Fruit fly (Drosophila melanogaster) whole organism, embryonic: ENCODE data around the gene 14-3-3epsilon.

Source experiments
- Atf3 ChIP-seq: fragments of 200-800 bp; sonication (Bioruptor generic); optimal IDR thresholded peaks from 3 replicates; lab custom pipeline; 2016; ENCODE audit warnings: missing biosample characterization, missing genetic modification characterization
- B-H2 ChIP-seq: fragments of 200-800 bp; sonication (Bioruptor generic); optimal IDR thresholded peaks from 2 replicates; lab custom pipeline; 2018; ENCODE audit warnings: missing biosample characterization, mild to moderate bottlenecking, missing genetic modification characterization
- CG10267 ChIP-seq: fragments of 200-800 bp; sonication (Bioruptor generic); optimal IDR thresholded peaks from 2 replicates; lab custom pipeline; 2018; ENCODE audit warnings: missing biosample characterization, mild to moderate bottlenecking, missing genetic modification characterization, moderate library complexity
- CG10654 ChIP-seq: fragments of 200-800 bp; sonication (Bioruptor generic); optimal IDR thresholded peaks from 2 replicates; lab custom pipeline; 2016; ENCODE audit warnings: missing biosample characterization, missing genetic modification characterization
- CG13296 ChIP-seq: fragments of 200-800 bp; sonication (Bioruptor generic); optimal IDR thresholded peaks from 3 replicates; lab custom pipeline; 2018; ENCODE audit warnings: missing biosample characterization, mild to moderate bottlenecking, missing genetic modification characterization
- CG15514 ChIP-seq: fragments of 200-800 bp; sonication (Bioruptor generic); optimal IDR thresholded peaks from 3 replicates; lab custom pipeline; 2017; ENCODE audit warnings: missing biosample characterization, missing genetic modification characterization, mild to moderate bottlenecking, moderate library complexity, missing genetic modification reagents
- CG16815 ChIP-seq: fragments of 200-800 bp; sonication (Bioruptor generic); optimal IDR thresholded peaks from 3 replicates; lab custom pipeline; 2017; ENCODE audit warnings: missing biosample characterization, mild to moderate bottlenecking, missing genetic modification characterization
- CG16863 ChIP-seq: fragments of 200-800 bp; sonication (Bioruptor generic); optimal IDR thresholded peaks from 3 replicates; lab custom pipeline; 2016; ENCODE audit warnings: missing biosample characterization, missing genetic modification characterization
- CG17361 ChIP-seq: fragments of 200-800 bp; sonication (Bioruptor generic); IDR thresholded peaks from 3 replicates; pipeline ENCODE4 v1.3.6; 2022; ENCODE audit warnings: missing biosample characterization, missing genetic modification characterization
- CG17385 ChIP-seq: fragments of 200-800 bp; sonication (Bioruptor generic); optimal IDR thresholded peaks from 3 replicates; lab custom pipeline; 2018; ENCODE audit warnings: missing biosample characterization, mild to moderate bottlenecking, missing genetic modification characterization
- CG18599 ChIP-seq: fragments of 200-800 bp; sonication (Bioruptor generic); optimal IDR thresholded peaks from 3 replicates; lab custom pipeline; 2017; ENCODE audit warnings: missing biosample characterization, missing genetic modification characterization, mild to moderate bottlenecking, moderate library complexity, missing genetic modification reagents
- CG18619 ChIP-seq: fragments of 200-800 bp; sonication (Bioruptor generic); optimal IDR thresholded peaks from 3 replicates; lab custom pipeline; 2017; ENCODE audit warnings: missing biosample characterization, mild to moderate bottlenecking, missing genetic modification characterization
- CG18764 ChIP-seq: fragments of 200-800 bp; sonication (Bioruptor generic); optimal IDR thresholded peaks from 3 replicates; lab custom pipeline; 2016; ENCODE audit warnings: missing biosample characterization, missing genetic modification characterization
- CG2712 ChIP-seq: fragments of 200-800 bp; optimal IDR thresholded peaks from 3 replicates; lab custom pipeline; 2019; ENCODE audit warnings: missing biosample characterization, mild to moderate bottlenecking, missing genetic modification characterization, moderate library complexity
- CG31441 ChIP-seq: fragments of 200-800 bp; sonication (Bioruptor generic); IDR thresholded peaks from 2 replicates; pipeline ENCODE4 v1.3.6; 2022; ENCODE audit warnings: missing biosample characterization, missing genetic modification characterization
- CG34422 ChIP-seq: fragments of 200-800 bp; sonication (Bioruptor generic); IDR thresholded peaks from 3 replicates; pipeline ENCODE4 v1.3.6; 2022; ENCODE audit warnings: missing biosample characterization, missing genetic modification characterization
- CG6683 ChIP-seq: fragments of 200-800 bp; sonication (Bioruptor generic); optimal IDR thresholded peaks from 2 replicates; lab custom pipeline; 2017; ENCODE audit warnings: missing biosample characterization, mild to moderate bottlenecking, missing genetic modification characterization, missing genetic modification reagents
- CG7271 ChIP-seq: fragments of 200-800 bp; sonication (Bioruptor generic); optimal IDR thresholded peaks from 2 replicates; lab custom pipeline; 2018; ENCODE audit warnings: missing biosample characterization, mild to moderate bottlenecking, missing genetic modification characterization, moderate library complexity
- CG7556 ChIP-seq: fragments of 200-800 bp; sonication (Bioruptor generic); optimal IDR thresholded peaks from 2 replicates; lab custom pipeline; 2017; ENCODE audit warnings: missing biosample characterization, mild to moderate bottlenecking, missing genetic modification characterization
- Chrac-16 ChIP-seq: fragments of 200-800 bp; sonication (Bioruptor generic); optimal IDR thresholded peaks from 3 replicates; lab custom pipeline; 2016; ENCODE audit warnings: missing biosample characterization, missing genetic modification characterization
- Dll ChIP-seq: fragments of 200-800 bp; sonication (Bioruptor generic); IDR thresholded peaks from 4 replicates; pipeline ENCODE4 v1.3.6; 2022; ENCODE audit warnings: missing biosample characterization, missing genetic modification characterization; ENCODE audit not compliant: partially characterized antibody
- Drgx ChIP-seq: fragments of 200-800 bp; sonication (Bioruptor generic); IDR thresholded peaks from 2 replicates; pipeline ENCODE4 v1.3.6; 2022; ENCODE audit warnings: missing biosample characterization, missing genetic modification characterization
- E2f2 ChIP-seq: fragments of 200-800 bp; sonication (Bioruptor generic); IDR thresholded peaks from 2 replicates; pipeline ENCODE4 v1.3.6; 2022; ENCODE audit warnings: missing biosample characterization, missing genetic modification characterization
- H15 ChIP-seq: fragments of 200-800 bp; sonication (Bioruptor generic); IDR thresholded peaks from 3 replicates; pipeline ENCODE4 v1.3.6; 2022; ENCODE audit warnings: missing biosample characterization, missing genetic modification characterization
- Hsf ChIP-seq: fragments of 200-800 bp; sonication (Bioruptor generic); optimal IDR thresholded peaks from 3 replicates; lab custom pipeline; 2016; ENCODE audit warnings: missing biosample characterization, missing genetic modification characterization
- Jarid2 ChIP-seq: fragments of 200-800 bp; sonication (Bioruptor generic); optimal IDR thresholded peaks from 3 replicates; lab custom pipeline; 2017; ENCODE audit warnings: mild to moderate bottlenecking, missing biosample characterization, missing genetic modification reagents, missing genetic modification characterization
- MESR4 ChIP-seq: fragments of 200-800 bp; sonication (Bioruptor generic); optimal IDR thresholded peaks from 2 replicates; lab custom pipeline; 2018; ENCODE audit warnings: missing biosample characterization, mild to moderate bottlenecking, missing genetic modification characterization, moderate library complexity
- Oaz ChIP-seq: fragments of 200-800 bp; sonication (Bioruptor generic); IDR thresholded peaks from 2 replicates; pipeline ENCODE4 v1.3.6; 2022; ENCODE audit warnings: missing biosample characterization, missing genetic modification characterization
- Optix ChIP-seq: fragments of 200-800 bp; sonication (Bioruptor generic); IDR thresholded peaks from 3 replicates; pipeline ENCODE4 v1.3.6; 2022; ENCODE audit warnings: missing biosample characterization, missing genetic modification characterization
- Poxn ChIP-seq: fragments of 200-800 bp; sonication (Bioruptor generic); IDR thresholded peaks from 2 replicates; pipeline ENCODE4 v1.3.6; 2022; ENCODE audit warnings: missing biosample characterization, missing genetic modification characterization
- bbx ChIP-seq: fragments of 200-800 bp; sonication (Bioruptor generic); IDR thresholded peaks from 2 replicates; pipeline ENCODE4 v1.3.6; 2022; ENCODE audit warnings: missing biosample characterization, missing genetic modification characterization; ENCODE audit not compliant: partially characterized antibody
- ci ChIP-seq: fragments of 200-800 bp; sonication (Bioruptor generic); IDR thresholded peaks from 3 replicates; pipeline ENCODE4 v1.3.6; 2022; ENCODE audit warnings: missing biosample characterization, missing genetic modification characterization
- grn ChIP-seq: fragments of 200-800 bp; sonication (Bioruptor generic); optimal IDR thresholded peaks from 3 replicates; lab custom pipeline; 2017; ENCODE audit warnings: missing biosample characterization, missing genetic modification characterization
- hbn ChIP-seq: fragments of 200-800 bp; sonication (Bioruptor generic); IDR thresholded peaks from 2 replicates; pipeline ENCODE4 v1.3.6; 2022; ENCODE audit warnings: missing biosample characterization, missing genetic modification characterization; ENCODE audit not compliant: partially characterized antibody
- insv ChIP-seq, 2 experiments: fragments of 200-800 bp; sonication (Bioruptor generic); optimal IDR thresholded peaks; 3 replicates each; lab custom pipeline; 2016 to 2018; ENCODE audit warnings: missing biosample characterization in 2 of 2, missing genetic modification characterization in 2 of 2
- jing ChIP-seq: fragments of 200-800 bp; sonication (Bioruptor generic); optimal IDR thresholded peaks from 2 replicates; lab custom pipeline; 2018; ENCODE audit warnings: missing biosample characterization, mild to moderate bottlenecking, missing genetic modification characterization
- knrl ChIP-seq: fragments of 200-800 bp; sonication (Bioruptor generic); IDR thresholded peaks from 3 replicates; pipeline ENCODE4 v1.3.6; 2022; ENCODE audit warnings: missing biosample characterization, missing genetic modification characterization; ENCODE audit not compliant: partially characterized antibody
- onecut ChIP-seq: fragments of 200-800 bp; sonication (Bioruptor generic); IDR thresholded peaks from 2 replicates; pipeline ENCODE4 v1.3.6; 2022; ENCODE audit warnings: missing biosample characterization, missing genetic modification characterization
- pan ChIP-seq, 4 experiments: fragments of >200 bp in 3 of 4; fragments of 200-800 bp in 1 of 4; sonication (Bioruptor generic) in 1 of 4; optimal IDR thresholded peaks in 3 of 4; IDR thresholded peaks in 1 of 4; 2 replicates each; pipeline versions ENCODE4 v1.3.6 to Lab custom; 2017 to 2022; ENCODE audit warnings: missing biosample characterization in 2 of 4, missing genetic modification characterization in 2 of 4, mixed read lengths in 1 of 4
- pfk ChIP-seq: fragments of 200-800 bp; sonication (Bioruptor generic); optimal IDR thresholded peaks from 2 replicates; lab custom pipeline; 2018; ENCODE audit warnings: missing biosample characterization, mild to moderate bottlenecking, missing genetic modification characterization, moderate library complexity
- pum ChIP-seq: fragments of 200-800 bp; sonication (Bioruptor generic); optimal IDR thresholded peaks from 2 replicates; lab custom pipeline; 2016; ENCODE audit warnings: missing biosample characterization, missing genetic modification characterization
- sim ChIP-seq: fragments of 200-800 bp; sonication (Bioruptor generic); IDR thresholded peaks from 2 replicates; pipeline ENCODE4 v1.3.6; 2022; ENCODE audit warnings: missing biosample characterization, missing genetic modification characterization
- sqz ChIP-seq: fragments of 200-800 bp; sonication (Bioruptor generic); optimal IDR thresholded peaks from 3 replicates; lab custom pipeline; 2018; ENCODE audit warnings: missing biosample characterization, mild to moderate bottlenecking, missing genetic modification characterization
- tup ChIP-seq: fragments of 200-800 bp; sonication (Bioruptor generic); optimal IDR thresholded peaks from 2 replicates; lab custom pipeline; 2016; ENCODE audit warnings: missing biosample characterization, mild to moderate bottlenecking, missing genetic modification characterization, moderate library complexity
- twi ChIP-seq: fragments of 200-800 bp; optimal IDR thresholded peaks from 2 replicates; lab custom pipeline; 2019; ENCODE audit warnings: missing biosample characterization, mild to moderate bottlenecking, missing genetic modification characterization, moderate library complexity
- vfl ChIP-seq: fragments of 200-800 bp; sonication (Bioruptor generic); optimal IDR thresholded peaks from 2 replicates; lab custom pipeline; 2016; ENCODE audit warnings: missing biosample characterization, missing genetic modification characterization
- zen ChIP-seq: fragments of 200-800 bp; sonication (Bioruptor generic); optimal IDR thresholded peaks from 3 replicates; lab custom pipeline; 2018; ENCODE audit warnings: missing biosample characterization, mild to moderate bottlenecking, missing genetic modification characterization, moderate library complexity

Gene 14-3-3epsilon

dm6 chr3R:18242089-18242955, at the start of gene 14-3-3epsilon, which contains the start of gene CG7156:
TSS of gene 14-3-3epsilon (plus strand) at chr3R:18242531.
TSS of gene CG7156 (minus strand) at chr3R:18242159.
- peak; percentile 4 for TF ChIP-seq pum (GFP tag; lab: Kevin White, UChicago)
- peak; percentile 51 for TF ChIP-seq CG17385 (GFP tag; lab: Kevin White, UChicago)
- TF ChIP-seq CG16863 (GFP tag; lab: Kevin White, UChicago) = peak; percentile 4
- TF ChIP-seq CG18599 (GFP tag; lab: Kevin White, UChicago) = peak; percentile 42
- TF ChIP-seq jing (GFP tag; lab: Kevin White, UChicago) = no peak
- peak; percentile 69; the same call in 2 of the 3 replicates for TF ChIP-seq CG34422
- peak; percentile 73; the same call in 2 of the 3 replicates for TF ChIP-seq CG17361 (GFP tag; lab: Robert Waterston, UW)
- TF ChIP-seq zen (tag; lab: Kevin White, UChicago) = peak; percentile 57
- TF ChIP-seq H15 (GFP tag; lab: Robert Waterston, UW) = 0 out of 3 replicates have a peak, but pooled peaks have one; percentile 15
- peak; percentile 77 for TF ChIP-seq sqz
- peak; percentile 48 for TF ChIP-seq E2f2
- no peak for TF ChIP-seq B-H2 (GFP tag; lab: Kevin White, UChicago)
- peak; percentile 63 for TF ChIP-seq CG2712
- peak; percentile 29 for TF ChIP-seq CG18619
- TF ChIP-seq pfk (GFP tag; lab: Kevin White, UChicago) = peak; percentile 7
- peak; percentile 75 for TF ChIP-seq CG10267 (tag; lab: Kevin White, UChicago)
- TF ChIP-seq Dll = peak; percentile 69
- TF ChIP-seq Poxn (GFP tag; lab: Robert Waterston, UW) = no peak
- 0 out of 2 replicates have a peak, but pooled peaks have one; percentile 21 for TF ChIP-seq Drgx
- TF ChIP-seq vfl (GFP tag; lab: Kevin White, UChicago) = no peak
- TF ChIP-seq CG31441 (GFP tag; lab: Robert Waterston, UW) = peak; percentile 49
- TF ChIP-seq CG7556 (GFP tag; lab: Kevin White, UChicago) = peak; percentile 43
- TF ChIP-seq CG10654 (GFP tag; lab: Kevin White, UChicago) = peak; percentile 30
- peak; percentile 48 for TF ChIP-seq CG15514
- 0 out of 2 replicates have a peak, but pooled peaks have one; percentile 23 for TF ChIP-seq sim (GFP tag; lab: Robert Waterston, UW)
- peak; percentile 37 for TF ChIP-seq CG18764 (GFP tag; lab: Kevin White, UChicago)
- TF ChIP-seq CG16815 (GFP tag; lab: Kevin White, UChicago) = peak; percentile 9
- peak; percentile 25; the same call in 1 of the 2 replicates for TF ChIP-seq onecut (GFP tag; lab: Robert Waterston, UW)
- no peak for TF ChIP-seq CG6683 (GFP tag; lab: Kevin White, UChicago)
- no peak for TF ChIP-seq grn (GFP tag; lab: Kevin White, UChicago)
- peak; percentile 49 for TF ChIP-seq Chrac-16 (GFP tag; lab: Kevin White, UChicago)
- TF ChIP-seq ci = peak; percentile 72
- TF ChIP-seq Jarid2 (GFP tag; lab: Kevin White, UChicago) = peak; percentile 77
- TF ChIP-seq tup = no peak
- peak; percentile 57 for TF ChIP-seq CG7271 (tag; lab: Kevin White, UChicago)
- peak; percentile 88 for TF ChIP-seq MESR4 (GFP tag; lab: Kevin White, UChicago)
- peak; percentile 49 for TF ChIP-seq bbx (GFP tag; lab: Robert Waterston, UW)
- no peak for TF ChIP-seq Oaz (GFP tag; lab: Robert Waterston, UW)
- TF ChIP-seq Optix (GFP tag; lab: Robert Waterston, UW) = no peak
- TF ChIP-seq knrl (GFP tag; lab: Robert Waterston, UW) = peak; percentile 60
- TF ChIP-seq Atf3 (GFP tag; lab: Kevin White, UChicago) = no peak
- no peak for TF ChIP-seq pan (optimal IDR thresholded peaks at IDR 0.05; lab: Kevin White, UChicago)
- TF ChIP-seq pan (GFP tag; optimal IDR thresholded peaks at IDR 0.05 in 1 of 2, IDR thresholded peaks at IDR 0.05 in 1 of 2) = peak in 1 of 2 experiments; percentile 59
- peak in 1 of 2 experiments; percentile 21 for TF ChIP-seq insv (GFP tag; optimal IDR thresholded peaks at IDR 0.05; lab: Kevin White, UChicago)
- 0 out of 2 replicates have a peak, but pooled peaks have one; percentile 32 for TF ChIP-seq hbn
- peak; percentile 43 for TF ChIP-seq Hsf
- peak; percentile 39 for TF ChIP-seq CG13296 (GFP tag; lab: Kevin White, UChicago)
- peak; percentile 4 for TF ChIP-seq twi
